Fruit fly (Drosophila melanogaster): Measurements from ENCODE around the gene Yp3.

Gene Yp3

dm6 chrX:13756776-13757312 lies 2.5 kb upstream of the Yp3 start, which contains the start of the genes CG32625 and Rtc1 (continued):
- TF ChIP-seq CG31224 (GFP tag; IDR thresholded peaks at IDR 0.05) (no peak), CG18476 (GFP tag; optimal IDR thresholded peaks at IDR 0.05) (peak; percentile 21), p53 (GFP tag; optimal IDR thresholded peaks at IDR 0.05) (no peak), Ets65A (GFP tag) (no peak), chif (GFP tag; optimal IDR thresholded peaks at IDR 0.05) (no peak), pho (GFP tag; optimal IDR thresholded peaks at IDR 0.05) (no peak), zen (tag; optimal IDR thresholded peaks at IDR 0.05) (peak; percentile 24), CG2875 (GFP tag; optimal IDR thresholded peaks at IDR 0.05) (no peak), Oaz (GFP tag; IDR thresholded peaks at IDR 0.05) (0 out of 2 replicates have a peak, but pooled peaks have one; percentile 15), tin (GFP tag; optimal IDR thresholded peaks at IDR 0.05) (peak; percentile 52), stc (GFP tag; IDR thresholded peaks at IDR 0.05) (no peak), CG42726 (GFP tag; IDR thresholded peaks at IDR 0.05; ENCODE audit: partially characterized antibody) (no peak), so (GFP tag; IDR thresholded peaks at IDR 0.05) (no peak), ERR (GFP tag; optimal IDR thresholded peaks at IDR 0.05) (no peak), jumu (GFP tag; optimal IDR thresholded peaks at IDR 0.05) (no peak), CG12299 (tag; optimal IDR thresholded peaks at IDR 0.05) (peak; percentile 58), lilli (GFP tag; optimal IDR thresholded peaks at IDR 0.05) (peak; percentile 44), CG9932 (GFP tag; IDR thresholded peaks at IDR 0.05) (peak; percentile 69), wdn (GFP tag; IDR thresholded peaks at IDR 0.05) (no peak), CG11093 (GFP tag; IDR thresholded peaks at IDR 0.05) (no peak), Asciz (GFP tag; optimal IDR thresholded peaks at IDR 0.05) (no peak), lov (optimal IDR thresholded peaks at IDR 0.05) (no peak), lov (GFP tag; IDR thresholded peaks at IDR 0.05) (no peak), CoRest (tag; optimal IDR thresholded peaks at IDR 0.05) (peak; percentile 60), CkIIα-i1 (GFP tag; IDR thresholded peaks at IDR 0.05) (no peak), da (GFP tag; optimal IDR thresholded peaks at IDR 0.05) (no peak), knrl (GFP tag; IDR thresholded peaks at IDR 0.05; ENCODE audit: partially characterized antibody) (peak; percentile 32; the same call in 2 of the 3 replicates), CG13775 (GFP tag; optimal IDR thresholded peaks at IDR 0.05) (peak; percentile 59), D19A (tag; optimal IDR thresholded peaks at IDR 0.05) (peak; percentile 37), eve (GFP tag; optimal IDR thresholded peaks at IDR 0.05) (no peak), CG10209 (GFP tag; optimal IDR thresholded peaks at IDR 0.05) (no peak), Jarid2 (GFP tag; optimal IDR thresholded peaks at IDR 0.05) (no peak), dpn (GFP tag; optimal IDR thresholded peaks at IDR 0.05) (peak in 1 of 2 experiments; percentile 50), rib (GFP tag; IDR thresholded peaks at IDR 0.05) (no peak), gcm (GFP tag; optimal IDR thresholded peaks at IDR 0.05) (peak; percentile 35), jing (GFP tag; optimal IDR thresholded peaks at IDR 0.05) (no peak), PHDP (tag; optimal IDR thresholded peaks at IDR 0.05) (peak; percentile 60), CrebB (tag; optimal IDR thresholded peaks at IDR 0.05) (peak; percentile 16), CG13123 (GFP tag; optimal IDR thresholded peaks at IDR 0.05) (peak; percentile 21), CG17829 (tag; optimal IDR thresholded peaks at IDR 0.05) (peak; percentile 72), chinmo (GFP tag; IDR thresholded peaks at IDR 0.05; ENCODE audit: partially characterized antibody) (no peak), tio (GFP tag; optimal IDR thresholded peaks at IDR 0.05) (no peak), bsh (GFP tag; optimal IDR thresholded peaks at IDR 0.05) (peak in 1 of 2 experiments; percentile 49), wek (GFP tag; optimal IDR thresholded peaks at IDR 0.05) (no peak), CG3995 (GFP tag; optimal IDR thresholded peaks at IDR 0.05) (no peak), CG13894 (tag; optimal IDR thresholded peaks at IDR 0.05) (peak; percentile 54), CG17359 (tag; optimal IDR thresholded peaks at IDR 0.05) (peak; percentile 51), CG7786 (GFP tag; optimal IDR thresholded peaks at IDR 0.05) (no peak), CG11085 (GFP tag; IDR thresholded peaks at IDR 0.05) (no peak), Hr39 (optimal IDR thresholded peaks at IDR 0.05) (no peak), Rx (GFP tag; IDR thresholded peaks at IDR 0.05) (no peak), seq (GFP tag; IDR thresholded peaks at IDR 0.05) (no peak)
